Worm (Caenorhabditis elegans) whole organism, L2 larva: Measurements from ENCODE around the gene F18H3.4.

Source experiments
- C34F6.9 ChIP-seq: fragments of 150-350 bp; optimal IDR thresholded peaks from 2 replicates; lab custom pipeline; 2014; ENCODE audit warnings: missing biosample characterization, missing genetic modification characterization
- F13H6.1 ChIP-seq: sonication (generic microtip); optimal IDR thresholded peaks from 2 replicates; lab custom pipeline; 2016; ENCODE audit warnings: missing genetic modification characterization, missing compliant biosample characterization
- R02D3.7 ChIP-seq: fragments of 150-350 bp; optimal IDR thresholded peaks from 2 replicates; lab custom pipeline; 2014; ENCODE audit warnings: missing biosample characterization, missing genetic modification characterization
- Y55F3AM.14 ChIP-seq: fragments of 200-800 bp; sonication (Bioruptor generic); optimal IDR thresholded peaks from 2 replicates; lab custom pipeline; 2018; ENCODE audit warnings: mild to moderate bottlenecking, missing genetic modification characterization, missing compliant biosample characterization
- ZK546.5 ChIP-seq: sonication (generic microtip); optimal IDR thresholded peaks from 2 replicates; lab custom pipeline; 2017; ENCODE audit warnings: missing biosample characterization, missing genetic modification characterization
- alr-1 ChIP-seq: fragments of 150-350 bp; optimal IDR thresholded peaks from 2 replicates; lab custom pipeline; 2014; ENCODE audit warnings: missing biosample characterization, missing genetic modification characterization
- aly-2 ChIP-seq: fragments of 150-350 bp; optimal IDR thresholded peaks from 2 replicates; lab custom pipeline; 2014; ENCODE audit warnings: missing biosample characterization, missing genetic modification characterization
- ama-1 ChIP-seq: fragments of 150-350 bp; optimal IDR thresholded peaks from 2 replicates; lab custom pipeline; 2018; ENCODE audit warnings: inconsistent platforms
- blmp-1 ChIP-seq: sonication (generic microtip); optimal IDR thresholded peaks from 2 replicates; lab custom pipeline; 2017; ENCODE audit warnings: missing genetic modification characterization, mild to moderate bottlenecking, missing compliant biosample characterization, antibody characterized with exemption, moderate library complexity; ENCODE audit not compliant: insufficient read depth
- ceh-16 ChIP-seq: fragments of 150-350 bp; optimal IDR thresholded peaks from 2 replicates; lab custom pipeline; 2014; ENCODE audit warnings: missing biosample characterization, missing genetic modification characterization
- ceh-82 ChIP-seq: fragments of 150-350 bp; optimal IDR thresholded peaks from 2 replicates; lab custom pipeline; 2014; ENCODE audit warnings: missing biosample characterization, missing genetic modification characterization
- crh-2 ChIP-seq: sonication (generic microtip); optimal IDR thresholded peaks from 2 replicates; lab custom pipeline; 2017; ENCODE audit warnings: missing biosample characterization, missing genetic modification characterization
- dmd-4 ChIP-seq: sonication (generic microtip); optimal IDR thresholded peaks from 2 replicates; lab custom pipeline; 2017; ENCODE audit warnings: missing biosample characterization, missing genetic modification characterization
- egl-27 ChIP-seq: sonication (generic microtip); optimal IDR thresholded peaks from 3 replicates; lab custom pipeline; 2017; ENCODE audit warnings: missing biosample characterization, missing genetic modification reagents, missing genetic modification characterization
- elt-1 ChIP-seq: fragments of 150-350 bp; optimal IDR thresholded peaks from 2 replicates; lab custom pipeline; 2014; ENCODE audit warnings: missing biosample characterization, missing genetic modification characterization
- elt-3 ChIP-seq: sonication (generic microtip); optimal IDR thresholded peaks from 2 replicates; lab custom pipeline; 2017; ENCODE audit warnings: missing biosample characterization, missing genetic modification characterization
- fos-1 ChIP-seq: fragments of 150-350 bp; optimal IDR thresholded peaks from 2 replicates; lab custom pipeline; 2014; ENCODE audit warnings: missing biosample characterization, missing genetic modification characterization
- gmeb-1 ChIP-seq: fragments of 150-350 bp; optimal IDR thresholded peaks from 2 replicates; lab custom pipeline; 2014; ENCODE audit warnings: missing biosample characterization, missing genetic modification characterization
- lin-11 ChIP-seq: fragments of 150-350 bp; sonication (generic microtip); optimal IDR thresholded peaks from 2 replicates; lab custom pipeline; 2014; ENCODE audit warnings: missing biosample characterization, missing genetic modification characterization, inconsistent platforms, mixed read lengths
- lin-13 ChIP-seq: fragments of 150-350 bp; optimal IDR thresholded peaks from 2 replicates; lab custom pipeline; 2014; ENCODE audit warnings: missing biosample characterization, missing genetic modification reagents, missing genetic modification characterization
- lin-39 ChIP-seq: fragments of 150-350 bp; optimal IDR thresholded peaks from 2 replicates; lab custom pipeline; 2014; ENCODE audit warnings: missing biosample characterization, missing genetic modification reagents, missing genetic modification characterization
- lsy-2 ChIP-seq, 2 experiments: fragments of 150-350 bp in 1 of 2; sonication (generic microtip) in 1 of 2; optimal IDR thresholded peaks; 2 replicates each; lab custom pipeline; 2014 to 2017; ENCODE audit warnings: missing biosample characterization in 2 of 2, missing genetic modification characterization in 2 of 2
- mab-5 ChIP-seq: fragments of 150-350 bp; optimal IDR thresholded peaks from 2 replicates; lab custom pipeline; 2014; ENCODE audit warnings: missing biosample characterization, missing genetic modification characterization
- mbf-1 ChIP-seq: sonication (generic microtip); optimal IDR thresholded peaks from 2 replicates; lab custom pipeline; 2017; ENCODE audit warnings: missing biosample characterization, missing genetic modification characterization
- mdl-1 ChIP-seq, 2 experiments: fragments of 150-350 bp in 1 of 2; sonication (generic microtip) in 1 of 2; optimal IDR thresholded peaks; 2 replicates each; lab custom pipeline; 2017; ENCODE audit warnings: missing biosample characterization in 2 of 2, missing genetic modification characterization in 2 of 2
- nhr-10 ChIP-seq: sonication (generic microtip); optimal IDR thresholded peaks from 2 replicates; lab custom pipeline; 2017; ENCODE audit warnings: missing biosample characterization, missing genetic modification characterization
- nhr-11 ChIP-seq: fragments of 150-350 bp; optimal IDR thresholded peaks from 2 replicates; lab custom pipeline; 2014; ENCODE audit warnings: missing biosample characterization, missing genetic modification characterization
- nhr-12 ChIP-seq: fragments of 150-350 bp; optimal IDR thresholded peaks from 2 replicates; lab custom pipeline; 2014; ENCODE audit warnings: missing biosample characterization, missing genetic modification characterization
- nhr-129 ChIP-seq: fragments of 150-350 bp; optimal IDR thresholded peaks from 2 replicates; lab custom pipeline; 2014; ENCODE audit warnings: missing biosample characterization, missing genetic modification characterization
- nhr-21 ChIP-seq: fragments of 150-350 bp; optimal IDR thresholded peaks from 2 replicates; lab custom pipeline; 2014; ENCODE audit warnings: missing biosample characterization, missing genetic modification characterization
- nhr-23 ChIP-seq: fragments of 150-350 bp; optimal IDR thresholded peaks from 2 replicates; lab custom pipeline; 2014; ENCODE audit warnings: missing biosample characterization, missing genetic modification reagents, missing genetic modification characterization
- nhr-237 ChIP-seq: fragments of 150-350 bp; optimal IDR thresholded peaks from 2 replicates; lab custom pipeline; 2014; ENCODE audit warnings: missing biosample characterization, missing genetic modification characterization
- nhr-25 ChIP-seq: fragments of 150-350 bp; sonication (generic microtip); optimal IDR thresholded peaks from 3 replicates; lab custom pipeline; 2014; ENCODE audit warnings: missing biosample characterization, missing genetic modification characterization
- nhr-6 ChIP-seq: fragments of 150-350 bp; optimal IDR thresholded peaks from 2 replicates; lab custom pipeline; 2014; ENCODE audit warnings: missing biosample characterization, missing genetic modification characterization
- nhr-77 ChIP-seq: fragments of 150-350 bp; optimal IDR thresholded peaks from 2 replicates; lab custom pipeline; 2014; ENCODE audit warnings: missing biosample characterization, missing genetic modification characterization
- peb-1 ChIP-seq: fragments of 150-350 bp; optimal IDR thresholded peaks from 2 replicates; lab custom pipeline; 2014; ENCODE audit warnings: missing biosample characterization, missing genetic modification characterization
- sem-4 ChIP-seq: fragments of 150-350 bp; optimal IDR thresholded peaks from 2 replicates; lab custom pipeline; 2014; ENCODE audit warnings: missing biosample characterization, missing genetic modification reagents, missing genetic modification characterization
- skn-1 ChIP-seq: sonication (generic microtip); optimal IDR thresholded peaks from 2 replicates; lab custom pipeline; 2017; ENCODE audit warnings: missing biosample characterization, missing genetic modification characterization
- sma-3 ChIP-seq: sonication (generic microtip); optimal IDR thresholded peaks from 2 replicates; lab custom pipeline; 2016; ENCODE audit warnings: missing genetic modification reagents, missing genetic modification characterization, missing compliant biosample characterization
- sma-9 ChIP-seq, 2 experiments: fragments of 150-350 bp in 1 of 2; sonication (generic microtip) in 1 of 2; optimal IDR thresholded peaks; 2 replicates each; lab custom pipeline; 2014 to 2016; ENCODE audit warnings: missing genetic modification characterization in 2 of 2, mild to moderate bottlenecking in 1 of 2, missing biosample characterization in 1 of 2, missing compliant biosample characterization in 1 of 2, missing genetic modification reagents in 1 of 2, moderate library complexity in 1 of 2
- snpc-4 ChIP-seq: fragments of 150-350 bp; optimal IDR thresholded peaks from 2 replicates; lab custom pipeline; 2014; ENCODE audit warnings: missing biosample characterization, missing genetic modification characterization
- unc-39 ChIP-seq: fragments of 150-350 bp; optimal IDR thresholded peaks from 2 replicates; lab custom pipeline; 2014; ENCODE audit warnings: missing biosample characterization, missing genetic modification characterization
- unc-55 ChIP-seq: fragments of 150-350 bp; sonication (generic microtip); optimal IDR thresholded peaks from 3 replicates; lab custom pipeline; 2014; ENCODE audit warnings: missing biosample characterization, missing genetic modification reagents, missing genetic modification characterization
- unc-62 ChIP-seq: fragments of 150-350 bp; optimal IDR thresholded peaks from 2 replicates; lab custom pipeline; 2014; ENCODE audit warnings: missing biosample characterization, missing genetic modification reagents, missing genetic modification characterization
- zag-1 ChIP-seq: fragments of 150-350 bp; optimal IDR thresholded peaks from 2 replicates; lab custom pipeline; 2014; ENCODE audit warnings: missing biosample characterization, missing genetic modification characterization
- ztf-1 ChIP-seq: fragments of 200-800 bp; sonication (Bioruptor generic); conservative IDR thresholded peaks from 2 replicates; pipeline ENCODE4 v1.3.6; 2022; ENCODE audit warnings: missing genetic modification characterization, missing compliant biosample characterization
- ztf-11 ChIP-seq: sonication (generic microtip); optimal IDR thresholded peaks from 2 replicates; lab custom pipeline; 2017; ENCODE audit warnings: missing biosample characterization, missing genetic modification characterization
- ztf-4 ChIP-seq: fragments of 150-350 bp; optimal IDR thresholded peaks from 2 replicates; lab custom pipeline; 2014; ENCODE audit warnings: missing biosample characterization, missing genetic modification characterization

Gene F18H3.4

ce11 chrX:13514384-13514783 is 14.5 kb upstream of the F18H3.4 start (continued):
- peak; percentile 68 for TF ChIP-seq ceh-16 (tag; lab: Kevin White, UChicago)

DNA sequence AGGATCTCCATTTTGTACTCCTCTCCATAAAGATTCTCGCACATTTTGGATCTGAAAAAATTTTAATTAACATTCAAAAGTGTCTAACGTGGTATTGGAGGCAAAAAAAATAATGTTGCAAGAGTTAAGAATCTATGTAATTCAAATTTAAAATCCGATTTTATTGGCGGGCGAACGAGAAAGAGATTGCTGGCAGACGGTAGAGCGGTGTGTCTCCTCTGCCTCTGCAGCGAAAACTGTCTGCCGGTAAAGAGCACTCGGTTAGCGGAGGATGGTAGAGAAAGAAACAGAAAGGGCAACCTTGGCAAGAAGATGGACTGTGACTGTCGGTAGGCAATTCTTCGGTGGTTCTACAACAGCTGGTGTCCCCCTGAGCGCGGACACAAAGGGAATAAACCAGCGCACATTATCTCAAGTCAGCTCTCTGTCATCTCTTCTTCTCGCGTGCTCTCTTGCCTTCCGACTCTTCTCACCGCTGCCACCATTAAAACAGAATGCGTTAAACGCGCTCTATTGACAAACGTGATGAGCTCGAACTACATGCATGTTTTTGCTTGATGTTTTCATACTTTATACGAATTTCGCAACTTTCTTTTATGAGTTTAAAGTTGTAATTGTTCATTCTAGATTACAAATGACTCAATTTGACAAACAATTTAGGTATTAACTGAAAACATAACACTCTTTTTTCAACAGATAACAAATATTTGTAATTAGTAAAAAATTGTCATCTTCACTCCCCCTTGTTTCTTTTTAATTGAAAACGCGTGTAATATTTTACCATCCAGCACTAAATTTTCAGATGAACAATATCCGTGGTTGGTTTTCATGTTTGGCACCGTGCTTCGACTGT is 9.8 kb upstream of the F18H3.4 start, which contains the start of the genes cdk-4 and F18H3.1:
Gene cdk-4 (minus strand): TSS at position 51 of the 853 bp plus-strand sequence.
Gene F18H3.1 (plus strand): TSS at position 803 of the 853 bp plus-strand sequence.
- TF ChIP-seq ama-1 (no peak), nhr-77 (tag; lab: Kevin White, UChicago) (no peak), ztf-1 (GFP tag; lab: Robert Waterston, UW) (no peak), unc-62 (GFP tag; lab: Kevin White, UChicago) (no peak), F13H6.1 (tag; lab: Kevin White, UChicago) (peak; percentile 15), nhr-21 (no peak), mab-5 (tag; lab: Kevin White, UChicago) (no peak), nhr-237 (no peak), Y55F3AM.14 (GFP tag; lab: Kevin White, UChicago) (no peak), ceh-82 (tag; lab: Kevin White, UChicago) (no peak), lin-11 (tag; lab: Kevin White, UChicago) (no peak), lin-39 (tag; lab: Kevin White, UChicago) (no peak), ztf-4 (tag; lab: Kevin White, UChicago) (no peak), lin-13 (GFP tag; lab: Kevin White, UChicago) (peak; percentile 12), blmp-1 (tag; lab: Kevin White, UChicago) (no peak), mbf-1 (tag; lab: Kevin White, UChicago) (no peak), nhr-11 (tag; lab: Kevin White, UChicago) (no peak), dmd-4 (tag; lab: Kevin White, UChicago) (no peak), nhr-10 (no peak), egl-27 (no peak), nhr-12 (no peak), ztf-11 (tag; lab: Kevin White, UChicago) (no peak), sem-4 (peak; percentile 52), ceh-16 (tag; lab: Kevin White, UChicago) (peak; percentile 29), skn-1 (tag; lab: Kevin White, UChicago) (no peak), gmeb-1 (tag; lab: Kevin White, UChicago) (no peak), ZK546.5 (no peak), R02D3.7 (tag; lab: Kevin White, UChicago) (no peak), nhr-6 (no peak), aly-2 (tag; lab: Kevin White, UChicago) (no peak), mdl-1 (tag; optimal IDR thresholded peaks at IDR 0.05; lab: Kevin White, UChicago) (no peak), alr-1 (tag; lab: Kevin White, UChicago) (no peak), nhr-25 (tag; lab: Kevin White, UChicago) (peak; percentile 23), sma-3 (GFP tag; lab: Kevin White, UChicago) (no peak), crh-2 (tag; lab: Kevin White, UChicago) (peak; percentile 56), C34F6.9 (peak; percentile 81), elt-1 (tag; lab: Kevin White, UChicago) (no peak), nhr-23 (tag; lab: Kevin White, UChicago) (no peak), elt-3 (no peak), lsy-2 (tag; optimal IDR thresholded peaks at IDR 0.05; lab: Kevin White, UChicago) (peak in 1 of 2 experiments; percentile 52), unc-39 (no peak), sma-9 (GFP tag; optimal IDR thresholded peaks at IDR 0.05; lab: Kevin White, UChicago) (no peak), sma-9 (tag; optimal IDR thresholded peaks at IDR 0.05; lab: Kevin White, UChicago) (no peak), nhr-129 (tag; lab: Kevin White, UChicago) (peak; percentile 77), snpc-4 (tag; lab: Kevin White, UChicago) (no peak), unc-55 (GFP tag; lab: Kevin White, UChicago) (peak; percentile 94), peb-1 (tag; lab: Kevin White, UChicago) (no peak), zag-1 (tag; lab: Kevin White, UChicago) (peak; percentile 1), fos-1 (tag; lab: Kevin White, UChicago) (peak; percentile 20)
